Worm (Caenorhabditis elegans): ENCODE measurements around the gene ilys-5.

ce11 chrX:6499736-6500135 lies 36.9 kb downstream of the ilys-5 start, which contains the start of gene actl-1:
- TF ChIP-seq set-16 (GFP tag; IDR thresholded peaks at IDR 0.05) (no peak), lsy-2 (tag; optimal IDR thresholded peaks at IDR 0.05) (no peak), fkh-10 (GFP tag; optimal IDR thresholded peaks at IDR 0.05) (no peak), pha-4 (GFP tag; IDR thresholded peaks at IDR 0.05) (no peak), pha-4 (tag; optimal IDR thresholded peaks at IDR 0.05) (no peak), daf-16 (GFP tag; optimal IDR thresholded peaks at IDR 0.05) (no peak), daf-16 (tag; optimal IDR thresholded peaks at IDR 0.05) (no peak), mdl-1 (tag; optimal IDR thresholded peaks at IDR 0.05) (no peak), ama-1 (optimal IDR thresholded peaks at IDR 0.05) (no peak)
